Fruit fly (Drosophila melanogaster): ENCODE data around the gene escl.
"Not testable (repeated sequence)": the region's sequence is repeated elsewhere in the genome, so short reads cannot be mapped to it uniquely, and the experiment has no call there.

escl gene

dm6 chr2L:11989729-11990128, 998 bp upstream of the escl start, which contains the start of the genes zuc and dgt2 (continued):
- TF ChIP-seq ci (GFP tag; IDR thresholded peaks at IDR 0.05) (0 out of 3 replicates have a peak, but pooled peaks have one; percentile 51), CG1603 (tag; optimal IDR thresholded peaks at IDR 0.05) (peak; percentile 45), CG14710 (tag; optimal IDR thresholded peaks at IDR 0.05) (peak; percentile 14), CG3995 (GFP tag; optimal IDR thresholded peaks at IDR 0.05) (peak; percentile 10), CG3281 (GFP tag; optimal IDR thresholded peaks at IDR 0.05) (peak; percentile 12), CG15514 (GFP tag; optimal IDR thresholded peaks at IDR 0.05) (peak; percentile 44), vvl (GFP tag; IDR thresholded peaks at IDR 0.05) (peak; percentile 22; the same call in 1 of the 2 replicates), wdn (GFP tag; IDR thresholded peaks at IDR 0.05) (no peak), CG4617 (GFP tag; optimal IDR thresholded peaks at IDR 0.05; ENCODE audit: borderline replicate concordance) (peak; percentile 76), MESR4 (GFP tag; optimal IDR thresholded peaks at IDR 0.05) (peak; percentile 53), Lhr (GFP tag; optimal IDR thresholded peaks at IDR 0.05) (peak; percentile 48), E2f2 (GFP tag; IDR thresholded peaks at IDR 0.05) (peak; percentile 92), YL-1 (GFP tag; optimal IDR thresholded peaks at IDR 0.05) (peak; percentile 29), CG12659 (GFP tag; optimal IDR thresholded peaks at IDR 0.05) (peak; percentile 11), CG2116 (GFP tag; optimal IDR thresholded peaks at IDR 0.05) (peak; percentile 21), Med (GFP tag) (peak; percentile 72), Ets97D (GFP tag; optimal IDR thresholded peaks at IDR 0.05) (peak; percentile 22), Pdp1 (GFP tag; optimal IDR thresholded peaks at IDR 0.05) (no peak), CG34224 (GFP tag; IDR thresholded peaks at IDR 0.05; ENCODE audit: partially characterized antibody) (peak; percentile 44; the same call in 1 of the 3 replicates), CG17186 (GFP tag; optimal IDR thresholded peaks at IDR 0.05) (peak; percentile 5), MBD-R2 (GFP tag; IDR thresholded peaks at IDR 0.05) (peak; percentile 71), amos (GFP tag; IDR thresholded peaks at IDR 0.05; ENCODE audit: partially characterized antibody) (peak; percentile 35; the same call in 1 of the 2 replicates), Dll (GFP tag; IDR thresholded peaks at IDR 0.05; ENCODE audit: partially characterized antibody) (0 out of 4 replicates have a peak, but pooled peaks have one; percentile 29), Dp (GFP tag; optimal IDR thresholded peaks at IDR 0.05) (peak; percentile 83), CoRest (tag; optimal IDR thresholded peaks at IDR 0.05) (peak; percentile 27), bbx (GFP tag; IDR thresholded peaks at IDR 0.05; ENCODE audit: partially characterized antibody) (peak; percentile 44; the same call in 1 of the 2 replicates)

dm6 chr2L:11992602-11993001, 1.9 kb downstream of the escl start, which contains the start of gene Ada1-2:
Gene Ada1-2 (plus strand): TSS chr2L:11992902.
- not testable (repeated sequence) for TF ChIP-seq unpg (GFP tag; optimal IDR thresholded peaks at IDR 0.05); maf-S (GFP tag; optimal IDR thresholded peaks at IDR 0.05); pan (optimal IDR thresholded peaks at IDR 0.05); pan (GFP tag; optimal IDR thresholded peaks at IDR 0.05 in 1 of 2, IDR thresholded peaks at IDR 0.05 in 1 of 2)

- not testable (repeated sequence) for TF ChIP-seq ranshi (GFP tag; IDR thresholded peaks at IDR 0.05); CG32532 (GFP tag; IDR thresholded peaks at IDR 0.05); CG2120 (GFP tag; optimal IDR thresholded peaks at IDR 0.05)
Observed at dm6 chr2L:11995332-11995790, 4.6 kb downstream of the escl start, which contains the start of the genes CG18789 and Qtzl. Gene CG18789 (minus strand): TSS chr2L:11995432. Gene Qtzl (plus strand): TSS chr2L:11995740.

- not testable (repeated sequence) for TF ChIP-seq CG12942 (GFP tag; optimal IDR thresholded peaks at IDR 0.05); Opbp (GFP tag; IDR thresholded peaks at IDR 0.05; ENCODE audit: partially characterized antibody); NC2α (GFP tag; optimal IDR thresholded peaks at IDR 0.05)
Observed at dm6 chr2L:11996509-11996908, 5.8 kb downstream of the escl start, which contains the start of gene Ada1-1. Gene Ada1-1 (plus strand): TSS chr2L:11996809.

Data from whole organism, embryonic.